Worm (Caenorhabditis elegans) whole organism, L2 larva: ENCODE results near the gene C36B7.6.
A peak's percentile ranks its signal among the peaks of the same experiment; 100 is the strongest.

ENCODE experiments used
- F13H6.1 ChIP-seq: sonication (generic microtip); optimal IDR thresholded peaks from 2 replicates; lab custom pipeline; 2016; ENCODE audit warnings: missing genetic modification characterization, missing compliant biosample characterization
- R02D3.7 ChIP-seq: fragments of 150-350 bp; optimal IDR thresholded peaks from 2 replicates; lab custom pipeline; 2014; ENCODE audit warnings: missing biosample characterization, missing genetic modification characterization
- Y55F3AM.14 ChIP-seq: fragments of 200-800 bp; sonication (Bioruptor generic); optimal IDR thresholded peaks from 2 replicates; lab custom pipeline; 2018; ENCODE audit warnings: mild to moderate bottlenecking, missing genetic modification characterization, missing compliant biosample characterization
- ZK546.5 ChIP-seq: sonication (generic microtip); optimal IDR thresholded peaks from 2 replicates; lab custom pipeline; 2017; ENCODE audit warnings: missing biosample characterization, missing genetic modification characterization
- alr-1 ChIP-seq: fragments of 150-350 bp; optimal IDR thresholded peaks from 2 replicates; lab custom pipeline; 2014; ENCODE audit warnings: missing biosample characterization, missing genetic modification characterization
- aly-2 ChIP-seq: fragments of 150-350 bp; optimal IDR thresholded peaks from 2 replicates; lab custom pipeline; 2014; ENCODE audit warnings: missing biosample characterization, missing genetic modification characterization
- ama-1 ChIP-seq: fragments of 150-350 bp; optimal IDR thresholded peaks from 2 replicates; lab custom pipeline; 2018; ENCODE audit warnings: inconsistent platforms
- blmp-1 ChIP-seq: sonication (generic microtip); optimal IDR thresholded peaks from 2 replicates; lab custom pipeline; 2017; ENCODE audit warnings: missing genetic modification characterization, mild to moderate bottlenecking, missing compliant biosample characterization, antibody characterized with exemption, moderate library complexity; ENCODE audit not compliant: insufficient read depth
- ceh-82 ChIP-seq: fragments of 150-350 bp; optimal IDR thresholded peaks from 2 replicates; lab custom pipeline; 2014; ENCODE audit warnings: missing biosample characterization, missing genetic modification characterization
- crh-2 ChIP-seq: sonication (generic microtip); optimal IDR thresholded peaks from 2 replicates; lab custom pipeline; 2017; ENCODE audit warnings: missing biosample characterization, missing genetic modification characterization
- dmd-4 ChIP-seq: sonication (generic microtip); optimal IDR thresholded peaks from 2 replicates; lab custom pipeline; 2017; ENCODE audit warnings: missing biosample characterization, missing genetic modification characterization
- egl-27 ChIP-seq: sonication (generic microtip); optimal IDR thresholded peaks from 3 replicates; lab custom pipeline; 2017; ENCODE audit warnings: missing biosample characterization, missing genetic modification reagents, missing genetic modification characterization
- elt-1 ChIP-seq: fragments of 150-350 bp; optimal IDR thresholded peaks from 2 replicates; lab custom pipeline; 2014; ENCODE audit warnings: missing biosample characterization, missing genetic modification characterization
- elt-3 ChIP-seq: sonication (generic microtip); optimal IDR thresholded peaks from 2 replicates; lab custom pipeline; 2017; ENCODE audit warnings: missing biosample characterization, missing genetic modification characterization
- fos-1 ChIP-seq: fragments of 150-350 bp; optimal IDR thresholded peaks from 2 replicates; lab custom pipeline; 2014; ENCODE audit warnings: missing biosample characterization, missing genetic modification characterization
- lin-11 ChIP-seq: fragments of 150-350 bp; sonication (generic microtip); optimal IDR thresholded peaks from 2 replicates; lab custom pipeline; 2014; ENCODE audit warnings: missing biosample characterization, missing genetic modification characterization, inconsistent platforms, mixed read lengths
- lin-13 ChIP-seq: fragments of 150-350 bp; optimal IDR thresholded peaks from 2 replicates; lab custom pipeline; 2014; ENCODE audit warnings: missing biosample characterization, missing genetic modification reagents, missing genetic modification characterization
- lsy-2 ChIP-seq, 2 experiments: fragments of 150-350 bp in 1 of 2; sonication (generic microtip) in 1 of 2; optimal IDR thresholded peaks; 2 replicates each; lab custom pipeline; 2014 to 2017; ENCODE audit warnings: missing biosample characterization in 2 of 2, missing genetic modification characterization in 2 of 2
- nhr-12 ChIP-seq: fragments of 150-350 bp; optimal IDR thresholded peaks from 2 replicates; lab custom pipeline; 2014; ENCODE audit warnings: missing biosample characterization, missing genetic modification characterization
- nhr-129 ChIP-seq: fragments of 150-350 bp; optimal IDR thresholded peaks from 2 replicates; lab custom pipeline; 2014; ENCODE audit warnings: missing biosample characterization, missing genetic modification characterization
- nhr-21 ChIP-seq: fragments of 150-350 bp; optimal IDR thresholded peaks from 2 replicates; lab custom pipeline; 2014; ENCODE audit warnings: missing biosample characterization, missing genetic modification characterization
- nhr-23 ChIP-seq: fragments of 150-350 bp; optimal IDR thresholded peaks from 2 replicates; lab custom pipeline; 2014; ENCODE audit warnings: missing biosample characterization, missing genetic modification reagents, missing genetic modification characterization
- nhr-237 ChIP-seq: fragments of 150-350 bp; optimal IDR thresholded peaks from 2 replicates; lab custom pipeline; 2014; ENCODE audit warnings: missing biosample characterization, missing genetic modification characterization
- nhr-25 ChIP-seq: fragments of 150-350 bp; sonication (generic microtip); optimal IDR thresholded peaks from 3 replicates; lab custom pipeline; 2014; ENCODE audit warnings: missing biosample characterization, missing genetic modification characterization
- nhr-6 ChIP-seq: fragments of 150-350 bp; optimal IDR thresholded peaks from 2 replicates; lab custom pipeline; 2014; ENCODE audit warnings: missing biosample characterization, missing genetic modification characterization
- nhr-77 ChIP-seq: fragments of 150-350 bp; optimal IDR thresholded peaks from 2 replicates; lab custom pipeline; 2014; ENCODE audit warnings: missing biosample characterization, missing genetic modification characterization
- peb-1 ChIP-seq: fragments of 150-350 bp; optimal IDR thresholded peaks from 2 replicates; lab custom pipeline; 2014; ENCODE audit warnings: missing biosample characterization, missing genetic modification characterization
- sem-4 ChIP-seq: fragments of 150-350 bp; optimal IDR thresholded peaks from 2 replicates; lab custom pipeline; 2014; ENCODE audit warnings: missing biosample characterization, missing genetic modification reagents, missing genetic modification characterization
- skn-1 ChIP-seq: sonication (generic microtip); optimal IDR thresholded peaks from 2 replicates; lab custom pipeline; 2017; ENCODE audit warnings: missing biosample characterization, missing genetic modification characterization
- snpc-4 ChIP-seq: fragments of 150-350 bp; optimal IDR thresholded peaks from 2 replicates; lab custom pipeline; 2014; ENCODE audit warnings: missing biosample characterization, missing genetic modification characterization
- unc-39 ChIP-seq: fragments of 150-350 bp; optimal IDR thresholded peaks from 2 replicates; lab custom pipeline; 2014; ENCODE audit warnings: missing biosample characterization, missing genetic modification characterization
- unc-55 ChIP-seq: fragments of 150-350 bp; sonication (generic microtip); optimal IDR thresholded peaks from 3 replicates; lab custom pipeline; 2014; ENCODE audit warnings: missing biosample characterization, missing genetic modification reagents, missing genetic modification characterization
- unc-62 ChIP-seq: fragments of 150-350 bp; optimal IDR thresholded peaks from 2 replicates; lab custom pipeline; 2014; ENCODE audit warnings: missing biosample characterization, missing genetic modification reagents, missing genetic modification characterization
- zag-1 ChIP-seq: fragments of 150-350 bp; optimal IDR thresholded peaks from 2 replicates; lab custom pipeline; 2014; ENCODE audit warnings: missing biosample characterization, missing genetic modification characterization
- ztf-1 ChIP-seq: fragments of 200-800 bp; sonication (Bioruptor generic); conservative IDR thresholded peaks from 2 replicates; pipeline ENCODE4 v1.3.6; 2022; ENCODE audit warnings: missing genetic modification characterization, missing compliant biosample characterization
- ztf-11 ChIP-seq: sonication (generic microtip); optimal IDR thresholded peaks from 2 replicates; lab custom pipeline; 2017; ENCODE audit warnings: missing biosample characterization, missing genetic modification characterization
- ztf-4 ChIP-seq: fragments of 150-350 bp; optimal IDR thresholded peaks from 2 replicates; lab custom pipeline; 2014; ENCODE audit warnings: missing biosample characterization, missing genetic modification characterization

The C36B7.6 gene

DNA sequence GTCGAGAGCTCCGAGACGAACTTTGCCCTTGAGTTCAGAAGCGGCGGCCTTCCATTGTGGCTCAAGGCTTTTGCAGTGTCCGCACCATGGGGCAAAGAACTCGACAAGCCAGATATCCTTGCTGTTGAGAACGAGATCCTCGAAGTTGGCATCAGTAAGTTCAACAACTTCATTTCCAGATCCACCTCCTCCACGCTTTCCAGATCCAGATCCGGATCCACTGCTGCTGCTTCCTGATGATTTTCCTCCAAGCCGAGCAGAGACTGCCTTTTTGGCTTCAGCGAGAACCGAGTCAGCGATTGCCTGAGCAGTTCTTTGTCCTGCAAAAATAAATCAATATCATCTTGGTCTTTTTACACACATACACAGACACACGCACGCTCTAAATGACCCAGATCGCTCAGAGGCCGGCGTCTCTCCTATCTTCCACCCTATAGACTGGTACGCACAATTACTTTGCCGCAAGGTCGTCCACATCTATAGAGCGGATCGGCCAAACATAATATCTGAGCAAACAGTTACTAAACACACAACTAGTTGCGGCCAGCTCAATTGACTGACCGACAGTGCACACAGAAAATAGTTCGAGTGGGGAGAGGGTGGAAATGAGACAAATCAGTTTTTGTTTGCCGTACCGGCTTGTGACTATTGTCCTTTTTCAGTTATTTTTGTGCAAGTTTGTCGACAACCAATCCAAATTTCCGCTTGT, 32.7 kb downstream of the C36B7.6 start:
- TF ChIP-seq nhr-129 (tag; lab: Kevin White, UChicago) (peak; percentile 53), ceh-82 (tag; lab: Kevin White, UChicago) (no peak), F13H6.1 (peak; percentile 45)

DNA sequence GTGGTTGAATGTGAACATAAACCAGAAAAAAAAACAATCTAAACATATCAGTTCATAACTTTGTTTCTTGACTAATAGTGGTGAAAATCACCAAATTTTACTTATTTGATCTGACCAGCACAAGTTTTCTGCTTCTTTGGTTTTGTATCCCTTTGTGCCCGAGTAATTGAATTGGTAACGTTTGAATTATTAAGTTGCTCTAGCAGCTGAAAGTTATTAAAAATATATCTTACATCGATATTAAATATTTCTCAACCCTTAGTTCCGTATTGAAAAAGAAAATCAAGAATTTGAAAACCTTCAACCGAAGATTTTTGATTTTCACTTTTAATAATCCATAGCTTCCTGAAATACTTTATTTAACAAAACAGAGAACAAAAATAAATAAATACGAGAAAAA, 34.1 kb downstream of the C36B7.6 start:
- no peak for TF ChIP-seq nhr-6 (tag; lab: Kevin White, UChicago)
- TF ChIP-seq nhr-77 (tag; lab: Kevin White, UChicago), result no peak
- no peak for TF ChIP-seq nhr-23 (tag; lab: Kevin White, UChicago)
- TF ChIP-seq R02D3.7 (tag; lab: Kevin White, UChicago), result no peak
- no peak for TF ChIP-seq unc-55 (GFP tag; lab: Kevin White, UChicago)
- no peak for TF ChIP-seq fos-1
- TF ChIP-seq Y55F3AM.14, result no peak
- no peak for TF ChIP-seq sem-4 (tag; lab: Kevin White, UChicago)
- TF ChIP-seq snpc-4, result no peak
- TF ChIP-seq peb-1 (tag; lab: Kevin White, UChicago), result no peak
- TF ChIP-seq ztf-1 (GFP tag; lab: Robert Waterston, UW), result no peak
- no peak for TF ChIP-seq unc-62
- TF ChIP-seq blmp-1, result no peak
- no peak for TF ChIP-seq crh-2 (tag; lab: Kevin White, UChicago)
- no peak for TF ChIP-seq lin-13 (GFP tag; lab: Kevin White, UChicago)
- TF ChIP-seq nhr-237 (tag; lab: Kevin White, UChicago), result no peak
- TF ChIP-seq elt-3 (tag; lab: Kevin White, UChicago), result no peak
- no peak for TF ChIP-seq lsy-2 (tag; optimal IDR thresholded peaks at IDR 0.05; lab: Kevin White, UChicago)

DNA sequence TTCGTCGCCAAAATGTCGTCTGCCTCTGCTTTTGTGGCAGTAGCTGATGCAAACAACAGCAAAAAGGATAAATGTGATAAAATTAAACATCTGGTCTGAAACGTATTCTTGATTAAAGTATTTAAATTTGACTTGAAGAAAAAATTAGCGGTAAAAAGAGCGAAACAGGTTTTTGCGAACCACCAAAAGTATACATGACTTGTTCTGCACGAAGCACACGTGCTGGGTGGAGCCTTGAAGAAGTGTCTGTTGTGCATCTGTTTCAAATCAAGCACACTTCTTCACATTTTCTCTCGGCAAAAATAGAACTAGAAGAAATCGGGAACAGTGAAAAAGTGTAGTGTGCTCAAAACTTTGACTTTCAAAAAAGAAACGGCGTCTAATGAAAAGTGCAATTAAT, 36.9 kb downstream of the C36B7.6 start, which contains the start of gene B0403.3:
Gene B0403.3 (minus strand): TSS at position 101 of the 400 bp plus-strand sequence.
- TF ChIP-seq ztf-11 (tag; lab: Kevin White, UChicago), result no peak
- no peak for TF ChIP-seq alr-1 (tag; lab: Kevin White, UChicago)
- TF ChIP-seq fos-1, result no peak

DNA sequence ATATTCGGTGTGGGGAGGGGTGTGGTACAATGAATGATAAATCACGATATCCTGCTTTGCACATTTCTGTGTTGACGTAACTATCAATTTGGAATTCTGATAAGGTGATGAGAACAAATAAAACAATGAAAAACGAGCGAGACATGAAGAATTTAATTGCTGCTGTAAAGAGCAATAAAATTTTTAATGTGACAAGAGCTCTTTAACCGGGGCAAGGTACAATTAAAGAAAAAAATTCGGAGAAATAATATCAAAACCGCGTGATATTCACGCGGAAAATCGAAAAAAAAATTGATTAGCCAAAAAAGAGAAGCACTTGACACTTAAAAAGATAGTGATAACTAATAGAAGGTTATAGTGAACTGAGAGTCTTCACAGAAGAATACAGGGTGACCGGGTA, 38.9 kb downstream of the C36B7.6 start:
- TF ChIP-seq fos-1 (peak; percentile 3), nhr-237 (tag; lab: Kevin White, UChicago) (no peak)

DNA sequence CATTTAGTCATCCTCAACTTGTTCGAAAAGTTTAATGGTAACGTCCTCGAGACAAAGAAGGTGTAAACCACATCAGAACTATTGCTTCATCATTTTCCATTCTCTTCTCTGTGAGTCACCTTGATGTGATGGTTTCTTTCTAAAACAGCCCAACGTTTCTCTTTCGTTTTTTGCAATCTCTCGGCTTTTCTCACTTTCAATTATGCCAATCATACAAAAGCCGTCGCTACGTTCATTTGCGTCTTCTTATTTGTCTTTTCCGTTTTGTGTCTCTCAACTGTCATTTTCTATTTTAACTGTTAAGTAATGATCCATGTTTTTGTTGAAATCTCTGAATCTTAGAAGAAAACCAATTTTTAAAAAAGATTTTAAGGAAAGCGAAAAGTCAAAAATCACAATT, 42.8 kb downstream of the C36B7.6 start, which contains the start of gene B0403.5:
Gene B0403.5 (plus strand): TSS at position 368 of the 400 bp plus-strand sequence.
- no peak for TF ChIP-seq ZK546.5 (tag; lab: Kevin White, UChicago)
- TF ChIP-seq blmp-1, result peak; percentile 51
- no peak for TF ChIP-seq skn-1 (tag; lab: Kevin White, UChicago)
- TF ChIP-seq ztf-4 (tag; lab: Kevin White, UChicago), result no peak
- no peak for TF ChIP-seq sem-4 (tag; lab: Kevin White, UChicago)
- TF ChIP-seq nhr-21, result no peak
- TF ChIP-seq elt-1 (tag; lab: Kevin White, UChicago), result no peak

DNA sequence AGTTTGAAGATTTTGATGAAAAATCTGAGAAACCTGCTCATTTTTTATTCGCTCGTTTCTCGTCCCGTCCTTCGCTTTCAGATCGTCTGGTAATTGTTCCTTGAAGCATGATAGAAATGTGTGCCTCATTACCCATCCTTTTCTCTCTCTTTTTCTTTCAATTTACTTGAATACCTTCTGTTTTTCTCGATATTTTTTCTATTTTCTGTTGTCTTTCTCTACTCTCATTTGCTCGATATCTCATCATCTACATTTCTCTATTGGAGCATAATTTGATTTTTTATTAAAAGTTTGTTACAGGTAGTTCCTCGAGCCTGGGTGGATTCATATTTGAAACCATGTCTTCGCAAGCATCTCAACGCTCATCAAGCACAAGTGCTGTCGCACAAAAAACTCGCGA, 49.8 kb downstream of the C36B7.6 start, which contains the start of gene ubc-17:
Gene ubc-17 (plus strand): TSS at position 301 of the 400 bp plus-strand sequence.
- TF ChIP-seq fos-1, result no peak
- no peak for TF ChIP-seq nhr-21
- TF ChIP-seq ztf-4 (tag; lab: Kevin White, UChicago), result no peak
- no peak for TF ChIP-seq nhr-12 (tag; lab: Kevin White, UChicago)
- no peak for TF ChIP-seq unc-62
- TF ChIP-seq egl-27 (tag; lab: Kevin White, UChicago), result no peak
- TF ChIP-seq ama-1 (lab: Kevin White, UChicago), result no peak
- no peak for TF ChIP-seq nhr-77 (tag; lab: Kevin White, UChicago)
- TF ChIP-seq unc-39 (tag; lab: Kevin White, UChicago), result no peak
- no peak for TF ChIP-seq snpc-4
- no peak for TF ChIP-seq crh-2 (tag; lab: Kevin White, UChicago)
- no peak for TF ChIP-seq aly-2 (tag; lab: Kevin White, UChicago)
- no peak for TF ChIP-seq elt-3 (tag; lab: Kevin White, UChicago)
- TF ChIP-seq lin-11, result no peak
- TF ChIP-seq dmd-4 (tag; lab: Kevin White, UChicago), result no peak
- no peak for TF ChIP-seq peb-1 (tag; lab: Kevin White, UChicago)
- TF ChIP-seq nhr-129 (tag; lab: Kevin White, UChicago), result no peak
- no peak for TF ChIP-seq zag-1 (tag; lab: Kevin White, UChicago)
- no peak for TF ChIP-seq blmp-1
- no peak for TF ChIP-seq nhr-25
